Fruit fly (Drosophila melanogaster): Measurements from ENCODE around the gene alpha-Est4.

alpha-Est4 gene

DNA sequence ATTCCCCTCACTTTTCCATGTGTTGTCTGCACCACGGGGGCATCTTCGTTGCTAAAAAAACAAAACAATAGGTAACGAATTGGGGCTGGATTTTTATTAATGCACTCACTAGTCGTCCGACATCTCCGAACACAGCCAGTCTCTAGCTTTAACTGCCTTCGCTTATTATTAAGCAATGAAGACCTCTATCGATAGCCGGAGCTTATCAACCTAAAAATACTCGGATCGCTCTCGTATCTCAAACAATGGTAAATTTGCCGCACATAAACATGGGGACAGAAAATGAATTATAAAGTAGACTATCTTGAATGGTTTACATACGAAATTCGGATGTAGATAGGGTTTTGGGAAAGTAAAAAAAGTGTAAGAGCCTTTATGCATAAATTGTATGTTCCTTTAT is at the start of gene alpha-Est4:
Gene alpha-Est4, minus strand, starts transcription at position 181 of the 400 bp plus-strand sequence.
- TF ChIP-seq CG17801 (GFP tag; optimal IDR thresholded peaks at IDR 0.05; ENCODE audit: partially characterized antibody) = no peak

DNA sequence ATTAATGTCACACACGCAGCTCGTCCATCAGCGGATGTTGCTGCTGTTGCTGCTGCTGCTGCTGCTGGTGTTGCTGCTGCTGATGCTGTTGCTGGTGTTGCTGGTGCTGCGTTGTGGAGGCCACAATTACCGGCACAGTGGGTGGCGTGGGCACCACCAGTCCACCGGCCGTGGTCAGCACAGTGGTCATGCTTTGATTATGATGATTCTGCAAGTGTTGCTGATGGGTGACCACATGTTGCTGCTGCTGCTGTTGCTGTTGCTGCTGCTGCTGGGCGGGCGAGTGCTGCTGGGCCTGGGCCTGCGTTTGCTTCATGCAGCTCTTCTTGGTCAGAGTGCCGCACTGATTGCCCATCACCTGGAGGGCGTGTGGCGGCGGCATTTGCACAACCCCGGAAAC is 33.8 kb upstream of the alpha-Est4 start:
- TF ChIP-seq CG17801 (GFP tag; optimal IDR thresholded peaks at IDR 0.05; ENCODE audit: partially characterized antibody) = no peak

DNA sequence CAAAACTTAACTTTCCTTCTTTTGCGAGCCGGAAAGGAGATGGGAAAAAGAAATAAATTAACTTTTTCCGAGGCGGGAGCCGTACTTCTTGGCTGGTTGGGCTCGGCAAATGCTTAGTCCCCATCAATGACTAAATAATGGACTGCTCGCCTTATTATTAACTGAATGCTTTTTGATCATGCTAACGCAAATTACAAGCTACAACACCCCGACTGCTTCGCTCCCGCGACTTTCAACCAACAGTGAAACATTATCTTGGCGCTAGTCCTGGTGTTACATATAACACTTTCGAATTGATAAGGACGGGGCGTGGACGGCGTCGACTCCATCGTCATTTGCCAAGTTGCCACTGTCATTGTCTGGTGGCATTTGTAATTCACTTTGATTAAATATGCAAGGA is 13.3 kb upstream of the alpha-Est4 start, which contains the start of gene CG45545:
Gene CG45545, plus strand, starts transcription at position 301 of the 400 bp plus-strand sequence.
- TF ChIP-seq CG17801 (GFP tag; optimal IDR thresholded peaks at IDR 0.05; ENCODE audit: partially characterized antibody) = no peak

DNA sequence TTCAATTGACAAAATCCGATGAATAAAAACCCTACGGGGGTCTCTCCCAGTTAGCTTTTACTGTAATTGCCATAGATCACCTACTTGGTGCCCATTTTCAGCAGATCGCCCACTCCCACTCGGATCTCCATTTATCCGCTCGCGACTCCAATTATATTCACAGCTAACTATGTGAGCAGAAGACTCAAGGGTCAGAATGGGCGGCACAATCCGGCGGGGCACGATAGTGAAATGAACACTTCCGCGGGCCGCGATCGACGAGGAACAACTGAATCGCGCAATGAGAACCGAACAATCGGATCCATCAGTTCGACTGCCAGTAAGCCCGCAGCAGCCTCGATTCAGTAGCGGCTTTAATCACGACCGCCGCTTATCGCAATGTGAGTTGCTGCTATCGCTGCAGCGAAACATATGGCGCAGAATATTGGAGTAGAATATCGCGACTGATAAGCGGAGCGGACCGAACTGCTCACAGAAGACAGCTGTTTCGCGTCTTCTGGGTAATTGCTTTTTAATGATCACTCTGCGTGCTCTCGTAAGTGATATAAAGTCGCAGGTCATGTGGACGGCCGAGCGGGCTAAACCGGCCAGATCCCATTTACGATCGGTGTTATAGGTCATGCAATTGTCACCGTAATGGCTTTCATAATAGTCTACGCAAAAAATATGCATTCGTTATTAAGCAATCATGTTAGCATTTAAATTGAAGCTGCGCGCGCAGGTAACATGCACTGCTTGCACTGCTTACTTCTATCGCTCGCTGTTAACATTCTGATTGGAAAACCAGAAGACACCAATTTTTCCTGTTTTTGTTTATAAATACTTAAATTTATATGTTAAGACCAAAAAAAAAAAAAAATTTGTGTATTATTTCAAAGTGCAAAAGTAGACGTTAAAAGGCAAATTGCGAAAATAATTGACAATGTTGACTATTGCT is 10.7 kb upstream of the alpha-Est4 start, which contains the start of gene alpha-Est1:
Gene alpha-Est1, minus strand, starts transcription at position 317 of the 937 bp plus-strand sequence.
- no peak for TF ChIP-seq CG17801 (GFP tag; optimal IDR thresholded peaks at IDR 0.05; ENCODE audit: partially characterized antibody)

DNA sequence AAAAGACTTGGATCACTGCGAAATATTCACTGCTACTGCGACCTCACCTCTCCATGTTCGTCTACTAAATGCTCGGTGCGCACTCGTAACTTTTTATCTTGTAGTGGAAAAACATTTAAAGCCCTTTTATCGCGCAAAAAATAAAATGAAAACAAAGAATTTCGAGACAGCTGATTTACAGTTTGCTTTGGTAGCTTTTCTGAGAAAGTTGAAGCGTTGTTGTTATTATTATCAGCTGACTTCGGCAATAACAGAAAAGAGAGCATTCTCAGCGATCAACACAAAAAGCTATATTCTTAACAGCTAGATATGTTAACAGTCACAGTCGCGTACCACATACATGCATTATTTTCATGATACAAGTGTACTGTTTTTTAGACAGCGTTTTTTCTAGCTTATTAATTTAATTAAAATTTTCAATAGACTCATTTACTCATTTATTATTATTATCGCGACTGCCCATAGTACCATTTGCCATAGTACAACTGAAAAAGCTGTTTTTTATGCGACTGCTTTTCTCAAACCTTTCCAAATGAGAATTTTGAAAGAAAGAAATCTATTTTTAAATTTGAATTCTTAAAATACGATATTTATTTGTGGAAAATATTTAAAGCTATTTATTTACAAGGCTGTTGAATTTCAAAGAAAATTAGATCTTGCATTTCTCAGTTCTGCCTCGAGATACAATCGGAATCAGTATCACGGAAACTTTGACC is 2.9 kb upstream of the alpha-Est4 start, which contains the start of the genes alpha-Est3 and alpha-Est2:
Gene alpha-Est3, minus strand, starts transcription at position 487 of the 716 bp plus-strand sequence.
Gene alpha-Est2, plus strand, starts transcription at position 666 of the 716 bp plus-strand sequence.
- peak; percentile 35 for TF ChIP-seq CG17801 (GFP tag; optimal IDR thresholded peaks at IDR 0.05; ENCODE audit: partially characterized antibody)

DNA sequence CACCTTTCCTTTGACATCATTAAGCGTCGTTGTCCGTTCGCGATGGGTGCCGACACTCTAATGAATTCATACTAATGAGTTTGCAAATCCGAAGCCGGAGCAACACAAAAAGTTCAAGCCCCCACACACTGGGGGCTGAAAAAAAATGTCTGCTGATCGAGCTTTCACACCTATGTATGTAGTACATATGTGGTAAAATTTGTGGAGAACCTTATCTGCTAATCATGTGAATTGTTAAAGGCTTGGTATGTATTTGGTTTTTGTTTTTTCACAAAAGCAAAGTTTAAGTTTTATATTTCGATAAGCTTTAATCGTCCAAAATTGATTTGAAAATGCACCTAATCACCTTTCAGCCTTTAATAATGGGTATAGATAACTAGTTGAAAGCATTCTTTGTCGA is 2.1 kb downstream of the alpha-Est4 start, which contains the start of gene alpha-Est5:
Gene alpha-Est5, minus strand, starts transcription at position 110 of the 400 bp plus-strand sequence.
- TF ChIP-seq CG17801 (GFP tag; optimal IDR thresholded peaks at IDR 0.05; ENCODE audit: partially characterized antibody) = no peak

DNA sequence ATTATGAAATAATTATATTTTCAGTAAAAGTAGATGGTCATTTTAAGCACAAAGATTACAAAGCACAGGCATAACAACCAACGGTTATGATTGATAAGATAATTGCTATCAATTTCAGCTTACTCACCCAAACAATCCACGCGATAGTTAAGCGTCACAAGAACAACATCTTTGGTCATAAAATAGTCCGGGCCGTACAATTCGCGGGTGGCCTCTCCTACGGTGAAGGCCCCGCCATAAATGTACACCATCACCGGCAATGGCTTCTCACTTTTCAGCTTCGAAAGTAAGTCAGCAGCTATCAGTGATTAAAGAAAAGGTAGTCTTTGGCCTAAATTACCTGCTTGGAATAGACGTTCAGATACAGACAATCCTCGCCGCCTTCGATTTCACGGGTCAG is 2.8 kb downstream of the alpha-Est4 start:
- TF ChIP-seq CG17801 (GFP tag; optimal IDR thresholded peaks at IDR 0.05; ENCODE audit: partially characterized antibody) = no peak

DNA sequence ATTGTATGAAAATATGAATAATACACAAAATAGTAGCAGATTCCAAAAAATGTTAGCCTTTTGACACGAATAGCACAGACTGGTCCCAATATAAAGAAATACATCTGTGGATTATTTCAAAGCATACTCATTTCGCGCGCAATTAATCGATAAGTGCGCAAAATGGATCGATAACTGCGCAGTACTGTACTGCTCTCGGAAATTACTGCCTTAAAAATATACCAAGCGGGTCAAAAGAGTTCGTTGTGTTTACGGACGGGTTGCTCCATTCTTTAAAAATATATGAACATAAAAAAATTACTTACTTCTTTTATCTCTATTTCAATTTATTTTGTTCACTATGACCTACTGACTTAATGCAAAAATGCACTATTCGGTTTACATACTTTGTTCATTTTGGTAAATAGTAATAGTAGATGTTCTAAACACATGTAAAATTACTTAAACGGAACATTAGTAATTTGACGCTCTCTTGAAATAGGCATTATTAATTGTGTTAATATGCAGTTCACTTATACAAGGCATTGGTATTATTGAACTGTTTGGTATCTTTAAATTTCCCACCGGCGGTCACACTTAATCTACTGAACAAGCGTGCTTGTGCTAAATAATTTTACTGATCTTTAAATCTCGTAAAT is 8.1 kb downstream of the alpha-Est4 start, which contains the start of the genes Rtnl2 and alphaTub84D:
Gene Rtnl2, minus strand, starts transcription at position 58 of the 638 bp plus-strand sequence.
Gene alphaTub84D, plus strand, starts transcription at position 570 of the 638 bp plus-strand sequence.
- no peak for TF ChIP-seq CG17801 (GFP tag; optimal IDR thresholded peaks at IDR 0.05; ENCODE audit: partially characterized antibody)

DNA sequence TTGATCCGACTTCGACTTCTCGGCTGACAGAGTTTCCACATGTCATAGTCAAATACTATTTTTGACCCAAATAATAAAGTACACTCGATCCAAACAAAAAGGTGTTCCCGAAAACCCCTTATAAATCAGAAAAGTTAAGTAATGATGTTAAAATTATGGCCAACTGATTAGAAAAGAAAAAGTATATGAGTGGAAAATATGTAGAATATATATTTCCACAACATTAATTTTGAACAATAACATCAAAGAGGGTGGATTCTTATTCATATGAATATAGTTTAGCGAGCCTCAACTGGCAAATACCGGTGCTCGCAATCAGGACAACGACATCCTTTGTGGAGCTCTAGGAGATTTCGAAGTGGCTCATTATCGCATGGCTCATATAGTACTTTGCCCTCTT is 9.7 kb downstream of the alpha-Est4 start, which contains the start of gene alpha-Est6:
Gene alpha-Est6, minus strand, starts transcription at position 101 of the 400 bp plus-strand sequence.
- TF ChIP-seq CG17801 (GFP tag; optimal IDR thresholded peaks at IDR 0.05; ENCODE audit: partially characterized antibody) = no peak

DNA sequence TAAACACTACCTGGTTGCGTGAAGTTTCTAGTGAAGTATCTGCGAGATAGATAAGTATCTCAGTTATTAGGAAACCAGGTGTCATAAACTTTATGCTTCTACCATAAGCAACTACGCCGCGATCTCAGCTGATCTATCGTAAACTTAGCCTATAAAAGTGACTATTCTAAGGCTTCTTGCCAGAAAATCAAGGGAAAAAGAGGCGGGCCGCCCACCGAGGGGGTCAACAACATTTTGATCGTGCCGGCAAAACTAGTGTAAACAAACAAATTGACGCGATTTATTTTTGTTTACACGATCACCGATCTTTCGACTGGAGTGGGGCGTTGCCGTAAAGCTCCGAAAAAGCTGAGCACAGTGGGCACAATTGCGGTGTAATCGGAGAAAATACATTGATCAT is 14.3 kb downstream of the alpha-Est4 start:
- TF ChIP-seq CG17801 (GFP tag; optimal IDR thresholded peaks at IDR 0.05; ENCODE audit: partially characterized antibody) = no peak

DNA sequence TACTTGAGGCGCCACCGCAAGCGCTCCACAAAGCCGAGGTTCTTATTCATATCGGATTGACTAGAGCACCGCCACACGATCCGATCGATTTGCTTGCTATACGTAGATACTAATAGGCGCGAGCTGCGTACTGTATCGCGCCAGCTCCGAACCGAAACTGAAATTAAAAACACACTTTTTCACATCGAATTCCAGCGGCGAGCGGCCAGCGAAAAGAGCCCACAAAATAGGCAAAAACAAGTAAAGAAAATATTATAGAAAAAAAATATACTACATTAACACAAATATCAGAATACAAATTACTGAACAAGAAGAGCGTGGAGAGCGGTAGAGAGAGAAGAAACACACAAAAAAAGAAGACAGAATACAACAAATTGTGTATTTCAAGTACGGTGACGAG is 14.8 kb downstream of the alpha-Est4 start, which contains the start of gene alpha-Est7:
Gene alpha-Est7, minus strand, starts transcription at position 160 of the 400 bp plus-strand sequence.
- no peak for TF ChIP-seq CG17801 (GFP tag; optimal IDR thresholded peaks at IDR 0.05; ENCODE audit: partially characterized antibody)

DNA sequence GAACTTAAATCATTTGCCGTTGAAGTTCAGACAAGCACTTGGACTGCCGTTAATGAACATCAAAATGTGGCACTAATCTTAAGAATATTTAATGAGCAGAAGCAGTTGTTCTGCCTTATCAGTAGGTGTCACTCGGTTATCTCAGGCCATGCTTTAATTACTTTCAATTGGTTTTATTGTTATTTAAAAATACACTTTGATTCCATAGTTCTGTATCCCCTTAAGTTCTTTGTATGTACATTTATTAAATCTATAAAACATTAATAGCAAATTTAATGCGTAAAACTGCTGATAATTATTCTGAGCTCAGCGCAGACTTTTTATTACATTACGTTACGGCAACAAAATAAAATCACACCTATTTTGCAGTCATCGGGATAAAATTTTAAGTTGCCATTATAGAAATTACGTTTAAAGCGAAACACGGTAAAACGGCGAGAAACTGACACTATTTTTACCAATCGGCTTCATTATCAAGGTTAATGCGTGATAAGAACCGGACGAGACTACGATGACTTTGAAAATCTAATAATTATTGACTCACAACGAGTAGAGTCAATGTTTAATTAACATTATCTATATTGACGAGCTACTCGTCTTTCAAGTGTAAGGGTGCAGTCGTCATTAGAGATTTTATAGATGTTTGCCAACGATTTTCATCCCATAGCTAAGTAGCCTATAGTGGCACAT is 16.0 kb downstream of the alpha-Est4 start:
- TF ChIP-seq CG17801 (GFP tag; optimal IDR thresholded peaks at IDR 0.05; ENCODE audit: partially characterized antibody) = no peak

DNA sequence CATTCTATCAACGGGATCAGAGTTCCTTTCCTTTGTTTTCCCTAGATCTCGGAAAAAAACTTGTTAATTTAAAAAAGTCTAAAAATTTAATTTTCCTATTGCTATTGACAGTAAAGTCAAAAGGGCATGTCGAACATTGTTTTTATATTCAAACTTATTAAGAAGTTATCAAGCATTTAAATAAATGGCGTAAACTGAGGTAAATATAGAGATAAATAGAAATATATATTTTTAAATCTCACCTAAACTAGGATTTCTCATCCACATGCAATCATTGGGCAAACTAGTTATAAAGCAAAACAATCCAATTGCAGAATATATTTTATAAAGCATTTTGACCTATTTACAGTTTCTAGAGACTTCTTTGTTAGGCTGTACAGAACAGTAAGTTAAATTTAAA is 19.1 kb downstream of the alpha-Est4 start, which contains the start of gene Ubc84D:
Gene Ubc84D, minus strand, starts transcription at position 101 of the 400 bp plus-strand sequence.
- no peak for TF ChIP-seq CG17801 (GFP tag; optimal IDR thresholded peaks at IDR 0.05; ENCODE audit: partially characterized antibody)

DNA sequence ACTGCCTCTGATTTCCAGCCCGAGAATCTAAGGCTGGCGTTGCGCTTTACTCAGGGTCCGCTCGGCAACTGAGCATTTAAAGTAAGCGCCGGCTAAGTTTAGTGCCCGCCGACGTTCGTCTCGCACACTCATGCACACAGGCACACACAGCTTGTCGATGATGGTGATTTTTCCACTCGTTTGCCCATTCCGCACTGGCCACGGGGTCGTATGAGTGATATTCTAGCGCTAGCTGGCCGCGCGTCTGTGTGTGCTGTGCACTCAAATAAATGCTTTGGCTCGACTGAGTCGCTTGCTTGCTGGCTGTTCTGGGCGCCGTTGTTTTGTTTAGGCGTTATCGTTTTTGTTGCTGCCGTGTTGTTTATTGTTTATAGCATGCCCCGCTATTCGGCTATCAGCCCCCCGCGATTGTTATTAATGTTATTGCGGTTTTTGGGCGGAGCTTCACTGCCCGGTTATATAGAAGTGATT is 22.8 kb downstream of the alpha-Est4 start, which contains the start of gene alpha-Est8:
Gene alpha-Est8, minus strand, starts transcription at position 72 of the 471 bp plus-strand sequence.
- TF ChIP-seq CG17801 (GFP tag; optimal IDR thresholded peaks at IDR 0.05; ENCODE audit: partially characterized antibody) = peak; percentile 58
